Worm (Caenorhabditis elegans) whole organism, L2 larva: ENCODE data around the gene B0546.5.

Source experiments
- aly-2 ChIP-seq: fragments of 150-350 bp; optimal IDR thresholded peaks from 2 replicates; lab custom pipeline; 2014; ENCODE audit warnings: missing biosample characterization, missing genetic modification characterization
- gmeb-1 ChIP-seq: fragments of 150-350 bp; optimal IDR thresholded peaks from 2 replicates; lab custom pipeline; 2014; ENCODE audit warnings: missing biosample characterization, missing genetic modification characterization
- mab-5 ChIP-seq: fragments of 150-350 bp; optimal IDR thresholded peaks from 2 replicates; lab custom pipeline; 2014; ENCODE audit warnings: missing biosample characterization, missing genetic modification characterization
- nhr-10 ChIP-seq: sonication (generic microtip); optimal IDR thresholded peaks from 2 replicates; lab custom pipeline; 2017; ENCODE audit warnings: missing biosample characterization, missing genetic modification characterization
- nhr-6 ChIP-seq: fragments of 150-350 bp; optimal IDR thresholded peaks from 2 replicates; lab custom pipeline; 2014; ENCODE audit warnings: missing biosample characterization, missing genetic modification characterization
- nhr-77 ChIP-seq: fragments of 150-350 bp; optimal IDR thresholded peaks from 2 replicates; lab custom pipeline; 2014; ENCODE audit warnings: missing biosample characterization, missing genetic modification characterization
- snpc-4 ChIP-seq: fragments of 150-350 bp; optimal IDR thresholded peaks from 2 replicates; lab custom pipeline; 2014; ENCODE audit warnings: missing biosample characterization, missing genetic modification characterization

Gene B0546.5

ce11 chrIV:3338176-3338575, 51.7 kb downstream of the B0546.5 start:
- TF ChIP-seq nhr-6 (tag; lab: Kevin White, UChicago) (no peak), nhr-10 (tag; lab: Kevin White, UChicago) (no peak), aly-2 (no peak), mab-5 (tag; lab: Kevin White, UChicago) (no peak), gmeb-1 (tag; lab: Kevin White, UChicago) (no peak), snpc-4 (tag; lab: Kevin White, UChicago) (no peak), nhr-77 (tag; lab: Kevin White, UChicago) (no peak)
